Worm (Caenorhabditis elegans) whole organism, L4 larva: ENCODE data around the gene cnc-2.

ENCODE experiments used
- cey-2 ChIP-seq: sonication (generic microtip); optimal IDR thresholded peaks from 3 replicates; lab custom pipeline; 2017; ENCODE audit warnings: missing genetic modification characterization, mild to moderate bottlenecking, missing compliant biosample characterization, antibody characterized with exemption, borderline replicate concordance; ENCODE audit not compliant: insufficient read depth
- fos-1 ChIP-seq: fragments of 150-350 bp; optimal IDR thresholded peaks from 2 replicates; lab custom pipeline; 2014; ENCODE audit warnings: missing biosample characterization, missing genetic modification characterization
- nhr-25 ChIP-seq: sonication (generic microtip); optimal IDR thresholded peaks from 2 replicates; lab custom pipeline; 2017; ENCODE audit warnings: missing genetic modification characterization, mild to moderate bottlenecking, missing compliant biosample characterization, antibody characterized with exemption, moderate library complexity, borderline replicate concordance; ENCODE audit not compliant: insufficient read depth
- nhr-48 ChIP-seq: sonication (generic microtip); optimal IDR thresholded peaks from 2 replicates; lab custom pipeline; 2016; ENCODE audit warnings: mild to moderate bottlenecking, missing genetic modification characterization, missing compliant biosample characterization
- snpc-4 ChIP-seq: fragments of 150-350 bp; optimal IDR thresholded peaks from 2 replicates; lab custom pipeline; 2014; ENCODE audit warnings: missing biosample characterization, missing genetic modification characterization
- unc-62 ChIP-seq, 3 experiments: fragments of 150-350 bp in 1 of 3; sonication (generic microtip); optimal IDR thresholded peaks in 2 of 3; peaks in 1 of 3; 1 replicate in 1 of 3; 2 replicates in 2 of 3; lab custom pipeline; 2014 to 2017; ENCODE audit warnings: missing biosample characterization in 3 of 3, missing genetic modification characterization in 3 of 3, missing genetic modification reagents in 3 of 3, missing genotype in 1 of 3

- no peak for TF ChIP-seq fos-1 (tag; lab: Kevin White, UChicago)
- TF ChIP-seq nhr-48: no peak
- TF ChIP-seq nhr-25 (tag; lab: Kevin White, UChicago): no peak
- TF ChIP-seq unc-62 (GFP tag; optimal IDR thresholded peaks at IDR 0.05 in 1 of 2; lab: Kevin White, UChicago): no peak
- no peak for TF ChIP-seq unc-62 (tag; optimal IDR thresholded peaks at IDR 0.05; lab: Kevin White, UChicago)
- TF ChIP-seq cey-2 (tag; lab: Kevin White, UChicago): no peak
- no peak for TF ChIP-seq snpc-4
Observed at ce11 chrV:1435106-1435505, 14.9 kb downstream of the cnc-2 start.
